Fruit fly (Drosophila melanogaster) whole organism, prepupa: ENCODE measurements around the gene tll.
A peak's percentile ranks its signal among the peaks of the same experiment; 100 is the strongest.

Experiments used
- Blimp-1 ChIP-seq: fragments of 200-800 bp; sonication (Bioruptor generic); optimal IDR thresholded peaks from 3 replicates; lab custom pipeline; 2017; ENCODE audit warnings: missing biosample characterization, missing genetic modification characterization, mild to moderate bottlenecking, moderate library complexity, missing genetic modification reagents
- CG10631 ChIP-seq: fragments of 200-800 bp; sonication (Bioruptor generic); optimal IDR thresholded peaks from 2 replicates; lab custom pipeline; 2016; ENCODE audit warnings: missing biosample characterization, missing genetic modification characterization
- CG10669 ChIP-seq: fragments of 200-800 bp; sonication (Bioruptor generic); optimal IDR thresholded peaks from 3 replicates; lab custom pipeline; 2018; ENCODE audit warnings: missing biosample characterization, mild to moderate bottlenecking, missing genetic modification characterization, moderate library complexity
- CG11294 ChIP-seq: fragments of 200-800 bp; sonication (Bioruptor generic); IDR thresholded peaks from 2 replicates; pipeline ENCODE4 v1.3.6; 2022; ENCODE audit warnings: missing biosample characterization, missing genetic modification characterization
- CG11762 ChIP-seq: fragments of 200-800 bp; sonication (Bioruptor generic); optimal IDR thresholded peaks from 3 replicates; lab custom pipeline; 2016; ENCODE audit warnings: missing biosample characterization, missing genetic modification characterization; ENCODE audit not compliant: insufficient read depth
- CG11902 ChIP-seq: fragments of 200-800 bp; sonication (Bioruptor generic); optimal IDR thresholded peaks from 3 replicates; lab custom pipeline; 2016; ENCODE audit warnings: missing biosample characterization, missing genetic modification characterization
- CG15336 ChIP-seq: fragments of 200-800 bp; sonication (Bioruptor generic); IDR thresholded peaks from 2 replicates; pipeline ENCODE4 v1.3.6; 2022; ENCODE audit warnings: missing biosample characterization, missing genetic modification characterization
- CG1621 ChIP-seq: fragments of 200-800 bp; sonication (Bioruptor generic); optimal IDR thresholded peaks from 3 replicates; lab custom pipeline; 2018; ENCODE audit warnings: missing biosample characterization, mild to moderate bottlenecking, missing genetic modification characterization
- CG3032 ChIP-seq: fragments of 200-800 bp; optimal IDR thresholded peaks from 2 replicates; lab custom pipeline; 2019; ENCODE audit warnings: missing biosample characterization, mild to moderate bottlenecking, missing genetic modification characterization, moderate library complexity
- CG31627 ChIP-seq: fragments of 200-800 bp; sonication (Bioruptor generic); optimal IDR thresholded peaks from 3 replicates; lab custom pipeline; 2016; ENCODE audit warnings: missing biosample characterization, missing genetic modification characterization
- CG32006 ChIP-seq: fragments of 200-800 bp; sonication (Bioruptor generic); optimal IDR thresholded peaks from 3 replicates; lab custom pipeline; 2017; ENCODE audit warnings: missing biosample characterization, mild to moderate bottlenecking, missing genetic modification characterization
- CG34406 ChIP-seq: fragments of 200-800 bp; sonication (Bioruptor generic); optimal IDR thresholded peaks from 3 replicates; lab custom pipeline; 2016; ENCODE audit warnings: missing biosample characterization, missing genetic modification characterization
- CG3919 ChIP-seq: fragments of 200-800 bp; sonication (Bioruptor generic); optimal IDR thresholded peaks from 3 replicates; lab custom pipeline; 2016; ENCODE audit warnings: missing biosample characterization, missing genetic modification characterization
- CG6163 ChIP-seq: fragments of 200-800 bp; sonication (Bioruptor generic); IDR thresholded peaks from 3 replicates; pipeline ENCODE4 v1.3.6; 2022; ENCODE audit warnings: missing biosample characterization, missing genetic modification characterization
- CG6792 ChIP-seq: fragments of 200-800 bp; sonication (Bioruptor generic); optimal IDR thresholded peaks from 3 replicates; lab custom pipeline; 2016; ENCODE audit warnings: missing biosample characterization, missing genetic modification characterization
- CG7368 ChIP-seq: fragments of 200-800 bp; sonication (Bioruptor generic); optimal IDR thresholded peaks from 3 replicates; lab custom pipeline; 2016; ENCODE audit warnings: missing biosample characterization, missing genetic modification characterization
- CG8119 ChIP-seq: fragments of 200-800 bp; sonication (Bioruptor generic); IDR thresholded peaks from 3 replicates; pipeline ENCODE4 v1.3.6; 2022; ENCODE audit warnings: missing biosample characterization, missing genetic modification characterization
- CG8319 ChIP-seq: fragments of 200-800 bp; sonication (Bioruptor generic); optimal IDR thresholded peaks from 3 replicates; lab custom pipeline; 2016; ENCODE audit warnings: missing biosample characterization, missing genetic modification characterization
- Eip75B ChIP-seq: fragments of 200-800 bp; sonication (Bioruptor generic); optimal IDR thresholded peaks from 3 replicates; lab custom pipeline; 2016; ENCODE audit warnings: missing biosample characterization, missing genetic modification characterization
- Eip78C ChIP-seq: fragments of 200-800 bp; sonication (Bioruptor generic); peaks from one replicate; lab custom pipeline; 2016; ENCODE audit warnings: missing biosample characterization, missing genetic modification characterization
- Gug ChIP-seq: fragments of 200-800 bp; sonication (Bioruptor generic); IDR thresholded peaks from 2 replicates; pipeline ENCODE4 v1.3.6; 2022; ENCODE audit warnings: missing biosample characterization, missing genetic modification characterization
- Hr38 ChIP-seq: sonication (Bioruptor generic); optimal IDR thresholded peaks from 2 replicates; lab custom pipeline; 2016; ENCODE audit warnings: missing biosample characterization, missing genetic modification characterization
- Hr39 ChIP-seq: fragments of 200-800 bp; sonication (Bioruptor generic); optimal IDR thresholded peaks from 2 replicates; lab custom pipeline; 2016; ENCODE audit warnings: missing biosample characterization, missing genetic modification characterization
- Hr4 ChIP-seq: fragments of 200-800 bp; sonication (Bioruptor generic); optimal IDR thresholded peaks from 3 replicates; lab custom pipeline; 2016; ENCODE audit warnings: missing biosample characterization, missing genetic modification characterization
- Met ChIP-seq: fragments of 200-800 bp; sonication (Bioruptor generic); optimal IDR thresholded peaks from 3 replicates; lab custom pipeline; 2016; ENCODE audit warnings: missing biosample characterization, missing genetic modification characterization
- OdsH ChIP-seq: fragments of 200-800 bp; sonication (Bioruptor generic); optimal IDR thresholded peaks from 3 replicates; lab custom pipeline; 2016; ENCODE audit warnings: missing biosample characterization, missing genetic modification characterization
- Smox ChIP-seq: fragments of 200-800 bp; sonication (Bioruptor generic); optimal IDR thresholded peaks from 3 replicates; lab custom pipeline; 2016; ENCODE audit warnings: missing biosample characterization, missing genetic modification characterization
- Sox102F ChIP-seq: fragments of 200-800 bp; sonication (Bioruptor generic); optimal IDR thresholded peaks from 2 replicates; lab custom pipeline; 2016; ENCODE audit warnings: missing biosample characterization, mild to moderate bottlenecking, missing genetic modification characterization
- Sox15 ChIP-seq: fragments of 200-800 bp; sonication (Bioruptor generic); optimal IDR thresholded peaks from 3 replicates; lab custom pipeline; 2016; ENCODE audit warnings: missing biosample characterization, missing genetic modification characterization
- achi ChIP-seq: fragments of 200-800 bp; sonication (Bioruptor generic); optimal IDR thresholded peaks from 3 replicates; lab custom pipeline; 2016; ENCODE audit warnings: missing biosample characterization, missing genetic modification characterization
- dsx ChIP-seq: fragments of 200-800 bp; optimal IDR thresholded peaks from 3 replicates; lab custom pipeline; 2019; ENCODE audit warnings: missing biosample characterization, mild to moderate bottlenecking, missing genetic modification characterization, moderate library complexity; ENCODE audit not compliant: poor library complexity, severe bottlenecking
- eg ChIP-seq: fragments of 200-800 bp; sonication (Bioruptor generic); IDR thresholded peaks from 3 replicates; pipeline ENCODE4 v1.3.6; 2022; ENCODE audit warnings: missing biosample characterization, missing genetic modification characterization
- esn ChIP-seq: fragments of 200-800 bp; sonication (Bioruptor generic); optimal IDR thresholded peaks from 2 replicates; lab custom pipeline; 2016; ENCODE audit warnings: missing biosample characterization, mild to moderate bottlenecking, missing genetic modification characterization, moderate library complexity
- fd59A ChIP-seq: fragments of 200-800 bp; sonication (Bioruptor generic); optimal IDR thresholded peaks from 2 replicates; lab custom pipeline; 2017; ENCODE audit warnings: missing biosample characterization, mild to moderate bottlenecking, missing genetic modification characterization, missing genetic modification reagents
- fkh ChIP-seq: fragments of 200-800 bp; sonication (Bioruptor generic); optimal IDR thresholded peaks from 3 replicates; lab custom pipeline; 2017; ENCODE audit warnings: missing biosample characterization, mild to moderate bottlenecking, missing genetic modification characterization, moderate library complexity
- lz ChIP-seq: fragments of 200-800 bp; sonication (Bioruptor generic); optimal IDR thresholded peaks from 3 replicates; lab custom pipeline; 2016; ENCODE audit warnings: missing biosample characterization, missing genetic modification characterization
- net ChIP-seq: fragments of 200-800 bp; sonication (Bioruptor generic); optimal IDR thresholded peaks from 3 replicates; lab custom pipeline; 2016; ENCODE audit warnings: missing biosample characterization, missing genetic modification characterization
- pdm3 ChIP-seq: fragments of 200-800 bp; sonication (Bioruptor generic); optimal IDR thresholded peaks from 3 replicates; lab custom pipeline; 2016; ENCODE audit warnings: missing biosample characterization, missing genetic modification characterization
- salr ChIP-seq, 2 experiments: fragments of 200-800 bp; sonication (Bioruptor generic); optimal IDR thresholded peaks; 3 replicates each; lab custom pipeline; 2016 to 2018; ENCODE audit warnings: missing biosample characterization in 2 of 2, missing genetic modification characterization in 2 of 2, mild to moderate bottlenecking in 1 of 2
- spab ChIP-seq: fragments of 200-800 bp; sonication (Bioruptor generic); optimal IDR thresholded peaks from 2 replicates; lab custom pipeline; 2017; ENCODE audit warnings: missing biosample characterization, mild to moderate bottlenecking, missing genetic modification characterization, missing genetic modification reagents
- svp ChIP-seq: fragments of 200-800 bp; sonication (Bioruptor generic); peaks from one replicate; lab custom pipeline; 2016; ENCODE audit warnings: missing biosample characterization, missing genetic modification characterization
- topi ChIP-seq: fragments of 200-800 bp; sonication (Bioruptor generic); optimal IDR thresholded peaks from 3 replicates; lab custom pipeline; 2016; ENCODE audit warnings: missing biosample characterization, missing genetic modification characterization
- vri ChIP-seq: fragments of 200-800 bp; sonication (Bioruptor generic); optimal IDR thresholded peaks from 3 replicates; lab custom pipeline; 2016; ENCODE audit warnings: missing biosample characterization, mild to moderate bottlenecking, missing genetic modification characterization

tll gene

DNA sequence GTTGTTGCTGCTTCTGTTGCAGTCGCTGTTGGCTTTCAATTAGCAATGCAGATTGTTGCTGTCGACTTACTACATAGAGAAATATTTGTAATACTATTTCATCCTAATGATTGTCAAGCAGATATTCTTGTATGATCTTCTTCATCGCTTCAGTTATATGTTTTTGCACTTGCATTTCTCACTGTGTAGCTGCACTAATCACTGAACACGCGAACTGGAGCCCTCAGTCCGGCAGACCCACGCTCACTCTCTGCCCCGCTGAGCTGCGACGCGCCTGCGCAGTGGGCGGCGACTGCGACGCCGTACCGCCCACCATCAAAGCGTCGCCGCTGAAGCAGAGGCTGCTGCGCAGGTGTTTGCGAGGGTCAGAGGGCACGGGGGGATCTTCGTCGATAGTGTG is 22.6 kb downstream of the tll start (continued):
- peak; percentile 45 for TF ChIP-seq CG32006 (GFP tag; lab: Kevin White, UChicago)
- TF ChIP-seq CG7368 (GFP tag; lab: Kevin White, UChicago), result no peak
- no peak for TF ChIP-seq Blimp-1
- TF ChIP-seq Sox102F (GFP tag; lab: Kevin White, UChicago), result no peak
- TF ChIP-seq CG34406, result no peak
- TF ChIP-seq CG8319 (GFP tag; lab: Kevin White, UChicago), result no peak
- 0 out of 3 replicates have a peak, but pooled peaks have one; percentile 44 for TF ChIP-seq CG8119 (GFP tag; lab: Robert Waterston, UW)
- no peak for TF ChIP-seq salr (GFP tag; optimal IDR thresholded peaks at IDR 0.05; lab: Kevin White, UChicago)
- TF ChIP-seq Hr39 (GFP tag; lab: Kevin White, UChicago), result no peak
- TF ChIP-seq CG15336 (GFP tag; lab: Robert Waterston, UW), result 0 out of 2 replicates have a peak, but pooled peaks have one; percentile 34
- no peak for TF ChIP-seq spab
- no peak for TF ChIP-seq fkh (GFP tag; lab: Kevin White, UChicago)
- TF ChIP-seq Met (GFP tag; lab: Kevin White, UChicago), result no peak
- TF ChIP-seq pdm3 (GFP tag; lab: Kevin White, UChicago), result peak; percentile 13
- TF ChIP-seq OdsH (GFP tag; lab: Kevin White, UChicago), result no peak
- TF ChIP-seq Eip75B (GFP tag; lab: Kevin White, UChicago), result peak; percentile 7
- TF ChIP-seq eg (GFP tag; lab: Robert Waterston, UW), result peak; percentile 60; the same call in 1 of the 3 replicates
- TF ChIP-seq dsx (GFP tag; lab: Kevin White, UChicago), result no peak
- TF ChIP-seq CG10631, result no peak
- TF ChIP-seq CG31627 (GFP tag; lab: Kevin White, UChicago), result no peak
- TF ChIP-seq lz, result no peak
- TF ChIP-seq CG11902 (GFP tag; lab: Kevin White, UChicago), result no peak
- TF ChIP-seq CG11762, result no peak
- TF ChIP-seq, all 60 proteins: peak for 14

DNA sequence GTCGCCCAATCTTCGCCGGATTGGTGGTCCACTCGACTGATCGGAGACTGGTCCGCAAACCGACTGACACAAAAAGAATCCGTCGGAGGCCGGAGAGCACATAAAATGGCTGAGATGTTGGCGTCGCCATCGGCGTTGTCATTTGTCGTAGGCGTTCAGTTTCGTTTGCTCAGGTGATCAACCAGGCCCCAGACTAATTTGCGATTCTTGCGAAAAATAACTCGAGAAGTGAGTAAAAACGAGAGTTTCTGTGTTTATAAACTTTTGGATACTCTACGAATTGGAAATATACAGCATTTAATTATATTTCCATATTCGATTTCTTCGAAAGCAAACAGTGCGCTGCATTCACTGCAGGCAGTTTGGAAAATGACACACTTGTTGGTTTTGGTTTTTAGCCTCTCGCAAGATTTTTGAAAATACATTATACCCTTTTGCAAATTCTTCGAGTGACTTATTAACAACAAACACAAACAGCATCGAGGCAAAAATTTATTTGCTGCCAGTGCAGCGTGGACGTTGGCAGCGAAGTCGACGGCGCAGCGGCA is 24.1 kb downstream of the tll start, which contains the start of gene CG15546:
Gene CG15546 (minus strand): TSS at position 51 of the 548 bp plus-strand sequence.
- peak; percentile 71; the same call in 2 of the 3 replicates for TF ChIP-seq CG6163 (GFP tag; lab: Robert Waterston, UW)
- peak; percentile 10 for TF ChIP-seq Smox (GFP tag; lab: Kevin White, UChicago)
- no peak for TF ChIP-seq fd59A
- peak; percentile 53 for TF ChIP-seq CG8119 (GFP tag; lab: Robert Waterston, UW)
- peak; percentile 18 for TF ChIP-seq net (GFP tag; lab: Kevin White, UChicago)
- TF ChIP-seq CG3919, result peak; percentile 2
- peak; percentile 0 for TF ChIP-seq lz
- TF ChIP-seq Hr4 (GFP tag; lab: Kevin White, UChicago), result no peak
- TF ChIP-seq Eip78C (GFP tag; lab: Kevin White, UChicago), result peak; percentile 44
- no peak for TF ChIP-seq Hr38
- peak; percentile 34 for TF ChIP-seq svp (GFP tag; lab: Kevin White, UChicago)
- TF ChIP-seq pdm3 (GFP tag; lab: Kevin White, UChicago), result peak; percentile 26
- TF ChIP-seq achi (GFP tag; lab: Kevin White, UChicago), result no peak
- peak; percentile 28 for TF ChIP-seq Hr39 (GFP tag; lab: Kevin White, UChicago)
- TF ChIP-seq CG1621 (tag; lab: Kevin White, UChicago), result no peak
- peak; percentile 75; the same call in 1 of the 2 replicates for TF ChIP-seq CG11294 (GFP tag; lab: Robert Waterston, UW)
- TF ChIP-seq esn (GFP tag; lab: Kevin White, UChicago), result peak; percentile 2
- TF ChIP-seq CG15336 (GFP tag; lab: Robert Waterston, UW), result peak; percentile 73
- TF ChIP-seq CG10669 (GFP tag; lab: Kevin White, UChicago), result no peak
- TF ChIP-seq CG3032 (tag; lab: Kevin White, UChicago), result no peak
- no peak for TF ChIP-seq Sox15 (GFP tag; lab: Kevin White, UChicago)
- TF ChIP-seq topi (GFP tag; lab: Kevin White, UChicago), result peak; percentile 21
- TF ChIP-seq Gug (GFP tag; lab: Robert Waterston, UW), result peak; percentile 50; the same call in 1 of the 2 replicates
- TF ChIP-seq CG6792, result no peak
- TF ChIP-seq OdsH (GFP tag; lab: Kevin White, UChicago), result peak; percentile 24
- TF ChIP-seq CG34406, result no peak
- peak; percentile 37 for TF ChIP-seq CG31627 (GFP tag; lab: Kevin White, UChicago)
- TF ChIP-seq eg (GFP tag; lab: Robert Waterston, UW), result peak; percentile 82
- no peak for TF ChIP-seq vri
- peak; percentile 42 for TF ChIP-seq CG32006 (GFP tag; lab: Kevin White, UChicago)
